Fruit fly (Drosophila melanogaster) whole organism, embryonic: ENCODE data around the gene kri.

Experiments used
- Atf6 ChIP-seq: fragments of 200-800 bp; sonication (Bioruptor generic); IDR thresholded peaks from 2 replicates; pipeline ENCODE4 v1.3.6; 2022; ENCODE audit warnings: missing biosample characterization, missing genetic modification characterization
- CG12659 ChIP-seq: fragments of 200-800 bp; sonication (Bioruptor generic); optimal IDR thresholded peaks from 3 replicates; lab custom pipeline; 2017; ENCODE audit warnings: mild to moderate bottlenecking, missing biosample characterization, missing genetic modification reagents, missing genetic modification characterization
- CG14965 ChIP-seq: fragments of 200-800 bp; sonication (Bioruptor generic); optimal IDR thresholded peaks from 2 replicates; lab custom pipeline; 2016; ENCODE audit warnings: missing biosample characterization, missing genetic modification characterization, borderline replicate concordance
- CG2875 ChIP-seq: fragments of 200-800 bp; sonication (Bioruptor generic); optimal IDR thresholded peaks from 2 replicates; lab custom pipeline; 2017; ENCODE audit warnings: missing biosample characterization, mild to moderate bottlenecking, missing genetic modification characterization, missing genetic modification reagents
- CG7745 ChIP-seq: fragments of 200-800 bp; sonication (Bioruptor generic); optimal IDR thresholded peaks from 2 replicates; lab custom pipeline; 2018; ENCODE audit warnings: missing biosample characterization, mild to moderate bottlenecking, missing genetic modification characterization, moderate library complexity
- dpn ChIP-seq, 2 experiments: fragments of 200-800 bp; sonication (Bioruptor generic); optimal IDR thresholded peaks; 3 replicates each; lab custom pipeline; 2016; ENCODE audit warnings: missing biosample characterization in 2 of 2, missing genetic modification characterization in 2 of 2
- gro ChIP-seq: fragments of 200-800 bp; sonication (Bioruptor generic); optimal IDR thresholded peaks from 2 replicates; lab custom pipeline; 2016; ENCODE audit warnings: missing biosample characterization, missing genetic modification characterization
- psq ChIP-seq: fragments of 200-800 bp; sonication (Bioruptor generic); optimal IDR thresholded peaks from 2 replicates; lab custom pipeline; 2017; ENCODE audit warnings: missing biosample characterization, missing genetic modification characterization
- rib ChIP-seq: fragments of 200-800 bp; sonication (Bioruptor generic); IDR thresholded peaks from 2 replicates; pipeline ENCODE4 v1.3.6; 2022; ENCODE audit warnings: missing biosample characterization, missing genetic modification characterization

dm6 chr3L:5834245-5834644 is 23.5 kb downstream of the kri start:
- TF ChIP-seq gro (GFP tag; lab: Kevin White, UChicago) (no peak), CG2875 (GFP tag; lab: Kevin White, UChicago) (peak; percentile 2), CG14965 (GFP tag; lab: Kevin White, UChicago) (no peak), psq (GFP tag; lab: Kevin White, UChicago) (no peak), dpn (GFP tag; optimal IDR thresholded peaks at IDR 0.05; lab: Kevin White, UChicago) (peak in 1 of 2 experiments; percentile 33), CG12659 (GFP tag; lab: Kevin White, UChicago) (no peak), CG7745 (tag; lab: Kevin White, UChicago) (no peak), Atf6 (GFP tag; lab: Robert Waterston, UW) (no peak), rib (no peak)
